Worm (Caenorhabditis elegans): Measurements from ENCODE around the gene pnn-1.

DNA sequence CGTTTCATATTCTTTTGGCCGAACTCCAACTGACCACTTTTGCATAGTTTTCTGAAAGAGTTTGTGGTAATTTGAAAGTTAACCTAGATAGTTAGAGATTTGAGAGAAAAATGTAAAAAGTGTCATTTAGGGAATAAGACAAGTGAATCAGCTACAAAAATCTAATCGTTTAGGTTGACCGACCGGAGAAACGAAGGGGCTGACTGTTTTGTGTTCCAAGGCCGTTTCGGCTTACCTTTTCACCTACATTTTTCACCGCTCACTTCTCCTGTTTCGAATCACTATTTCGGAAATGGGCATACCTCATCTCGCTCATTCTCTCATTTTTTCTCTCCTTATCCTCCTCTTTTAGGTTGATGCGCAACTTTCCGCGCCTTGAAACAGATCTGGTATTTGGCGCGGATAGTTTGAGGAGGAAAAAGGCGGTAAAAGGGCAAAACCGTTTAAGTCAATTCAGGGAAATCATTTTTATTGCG, 9.8 kb upstream of the pnn-1 start, which contains the start of gene mpst-7:
- TF ChIP-seq ceh-40 (GFP tag; IDR thresholded peaks at IDR 0.05) (no peak), F57C9.4 (tag; optimal IDR thresholded peaks at IDR 0.05) (no peak), ztf-6 (GFP tag; IDR thresholded peaks at IDR 0.05) (no peak), repo-1 (tag; optimal IDR thresholded peaks at IDR 0.05) (no peak), snpc-4 (GFP tag; optimal IDR thresholded peaks at IDR 0.05) (no peak), snpc-4 (tag; optimal IDR thresholded peaks at IDR 0.05) (no peak), ceh-100 (GFP tag; IDR thresholded peaks at IDR 0.05) (no peak), ama-1 (optimal IDR thresholded peaks at IDR 0.05) (no peak), ama-1 (GFP tag; optimal IDR thresholded peaks at IDR 0.05) (no peak), aptf-2 (GFP tag; conservative IDR thresholded peaks at IDR 0.05) (no peak), nhr-120 (GFP tag; IDR thresholded peaks at IDR 0.05) (no peak), Y53F4B.3 (GFP tag; IDR thresholded peaks at IDR 0.05) (no peak)
